Worm (Caenorhabditis elegans): ENCODE measurements around the gene F37C4.5.

F37C4.5 gene

ce11 chrIV:3876955-3877354 lies 3.3 kb upstream of the F37C4.5 start:
- TF ChIP-seq pqm-1 (tag; optimal IDR thresholded peaks at IDR 0.05) (no peak), unc-62 (GFP tag; optimal IDR thresholded peaks at IDR 0.05) (no peak), nhr-237 (tag; optimal IDR thresholded peaks at IDR 0.05) (no peak)

ce11 chrIV:3875260-3875659 lies 1.7 kb upstream of the F37C4.5 start:
- no peak for TF ChIP-seq sea-2 (GFP tag; optimal IDR thresholded peaks at IDR 0.05)
- no peak for TF ChIP-seq mdl-1 (tag; optimal IDR thresholded peaks at IDR 0.05)
- TF ChIP-seq fkh-10 (GFP tag; optimal IDR thresholded peaks at IDR 0.05), result no peak
- TF ChIP-seq hmg-11 (tag; optimal IDR thresholded peaks at IDR 0.05), result no peak
- no peak for TF ChIP-seq zag-1 (tag; optimal IDR thresholded peaks at IDR 0.05)
- no peak for TF ChIP-seq ceh-16 (tag; optimal IDR thresholded peaks at IDR 0.05)
- TF ChIP-seq eor-1 (tag; optimal IDR thresholded peaks at IDR 0.05), result no peak
- no peak for TF ChIP-seq elt-3 (tag; optimal IDR thresholded peaks at IDR 0.05)
- TF ChIP-seq nhr-23 (tag; optimal IDR thresholded peaks at IDR 0.05), result peak; percentile 31
- peak; percentile 85 for TF ChIP-seq jun-1 (tag; optimal IDR thresholded peaks at IDR 0.05)
- no peak for TF ChIP-seq nhr-11 (tag; optimal IDR thresholded peaks at IDR 0.05)
- TF ChIP-seq ztf-4 (tag; optimal IDR thresholded peaks at IDR 0.05), result no peak
- TF ChIP-seq snpc-4 (tag; optimal IDR thresholded peaks at IDR 0.05), result peak; percentile 22
- TF ChIP-seq nhr-77 (tag; optimal IDR thresholded peaks at IDR 0.05), result no peak
- TF ChIP-seq unc-39 (tag; optimal IDR thresholded peaks at IDR 0.05), result no peak
- no peak for TF ChIP-seq aly-2 (tag; optimal IDR thresholded peaks at IDR 0.05)
- peak; percentile 30 for TF ChIP-seq lin-15B (tag; optimal IDR thresholded peaks at IDR 0.05)
- TF ChIP-seq elt-1 (tag; optimal IDR thresholded peaks at IDR 0.05), result no peak
- peak; percentile 100 for TF ChIP-seq egl-5 (tag; optimal IDR thresholded peaks at IDR 0.05)
- no peak for TF ChIP-seq ceh-82 (tag; optimal IDR thresholded peaks at IDR 0.05)
- TF ChIP-seq skn-1 (tag; optimal IDR thresholded peaks at IDR 0.05), result no peak
- TF ChIP-seq tbx-2 (tag; optimal IDR thresholded peaks at IDR 0.05), result no peak
- TF ChIP-seq ceh-9 (tag; optimal IDR thresholded peaks at IDR 0.05), result no peak
- TF ChIP-seq mml-1 (tag; optimal IDR thresholded peaks at IDR 0.05), result no peak
- TF ChIP-seq nhr-237 (tag; optimal IDR thresholded peaks at IDR 0.05), result no peak
- TF ChIP-seq daf-12 (tag; optimal IDR thresholded peaks at IDR 0.05), result no peak
- no peak for TF ChIP-seq nhr-25 (tag; optimal IDR thresholded peaks at IDR 0.05)
- no peak for TF ChIP-seq ceh-28 (tag; optimal IDR thresholded peaks at IDR 0.05)
- no peak for TF ChIP-seq ZK546.5 (tag; optimal IDR thresholded peaks at IDR 0.05)
- no peak for TF ChIP-seq nhr-67 (tag; optimal IDR thresholded peaks at IDR 0.05)
- TF ChIP-seq nhr-43 (tag; optimal IDR thresholded peaks at IDR 0.05; ENCODE audit: poor library complexity, severe bottlenecking), result no peak
- no peak for TF ChIP-seq nhr-28 (tag; optimal IDR thresholded peaks at IDR 0.05)
- TF ChIP-seq nfya-1 (tag; optimal IDR thresholded peaks at IDR 0.05; ENCODE audit: insufficient read depth), result peak; percentile 12
- TF ChIP-seq ama-1 (optimal IDR thresholded peaks at IDR 0.05), result no peak
- no peak for TF ChIP-seq nhr-12 (tag; optimal IDR thresholded peaks at IDR 0.05)
- TF ChIP-seq ztf-11 (tag; optimal IDR thresholded peaks at IDR 0.05), result no peak
- TF ChIP-seq elt-2 (tag; optimal IDR thresholded peaks at IDR 0.05), result peak; percentile 19
- peak; percentile 31 for TF ChIP-seq pqm-1 (tag; optimal IDR thresholded peaks at IDR 0.05)
- TF ChIP-seq fos-1 (tag; optimal IDR thresholded peaks at IDR 0.05), result peak; percentile 66
- TF ChIP-seq egl-27 (tag; optimal IDR thresholded peaks at IDR 0.05), result peak; percentile 63
- no peak for TF ChIP-seq nhr-76 (tag; optimal IDR thresholded peaks at IDR 0.05)
- TF ChIP-seq fkh-2 (tag; optimal IDR thresholded peaks at IDR 0.05), result no peak
- TF ChIP-seq pha-4 (tag; optimal IDR thresholded peaks at IDR 0.05), result peak; percentile 80
- TF ChIP-seq unc-62 (GFP tag; optimal IDR thresholded peaks at IDR 0.05), result no peak
- TF ChIP-seq R02D3.7 (tag; optimal IDR thresholded peaks at IDR 0.05), result no peak
- TF ChIP-seq lsy-12 (tag; optimal IDR thresholded peaks at IDR 0.05), result no peak
- peak; percentile 66 for TF ChIP-seq lin-39 (tag; optimal IDR thresholded peaks at IDR 0.05)

Measured in whole organism, L3 larva.